Fruit fly (Drosophila melanogaster) whole organism, embryonic: Measurements from ENCODE around the gene CG17329.

ENCODE experiments used
- Atf-2 ChIP-seq: fragments of 200-800 bp; sonication (Bioruptor generic); optimal IDR thresholded peaks from 2 replicates; lab custom pipeline; 2016; ENCODE audit warnings: missing biosample characterization, missing genetic modification characterization
- BEAF-32 ChIP-seq: fragments of 200-800 bp; sonication (Bioruptor generic); optimal IDR thresholded peaks from 3 replicates; lab custom pipeline; 2017; ENCODE audit warnings: missing biosample characterization, missing genetic modification characterization, mild to moderate bottlenecking, moderate library complexity, missing genetic modification reagents
- CG10209 ChIP-seq: fragments of 200-800 bp; sonication (Bioruptor generic); optimal IDR thresholded peaks from 3 replicates; lab custom pipeline; 2017; ENCODE audit warnings: missing biosample characterization, mild to moderate bottlenecking, missing genetic modification characterization, missing genetic modification reagents
- CG10543 ChIP-seq: fragments of 200-800 bp; sonication (Bioruptor generic); optimal IDR thresholded peaks from 3 replicates; lab custom pipeline; 2017; ENCODE audit warnings: missing biosample characterization, mild to moderate bottlenecking, missing genetic modification characterization, moderate library complexity
- CG12299 ChIP-seq: fragments of 200-800 bp; sonication (Bioruptor generic); optimal IDR thresholded peaks from 2 replicates; lab custom pipeline; 2018; ENCODE audit warnings: missing biosample characterization, mild to moderate bottlenecking, missing genetic modification characterization
- CG15514 ChIP-seq: fragments of 200-800 bp; sonication (Bioruptor generic); optimal IDR thresholded peaks from 3 replicates; lab custom pipeline; 2017; ENCODE audit warnings: missing biosample characterization, missing genetic modification characterization, mild to moderate bottlenecking, moderate library complexity, missing genetic modification reagents
- CG17385 ChIP-seq: fragments of 200-800 bp; sonication (Bioruptor generic); optimal IDR thresholded peaks from 3 replicates; lab custom pipeline; 2018; ENCODE audit warnings: missing biosample characterization, mild to moderate bottlenecking, missing genetic modification characterization
- CG17568 ChIP-seq: fragments of 200-800 bp; sonication (Bioruptor generic); optimal IDR thresholded peaks from 2 replicates; lab custom pipeline; 2018; ENCODE audit warnings: missing biosample characterization, mild to moderate bottlenecking, missing genetic modification characterization, moderate library complexity
- CG18476 ChIP-seq: fragments of 200-800 bp; sonication (Bioruptor generic); optimal IDR thresholded peaks from 2 replicates; lab custom pipeline; 2016; ENCODE audit warnings: missing biosample characterization, mild to moderate bottlenecking, missing genetic modification characterization
- CG2199 ChIP-seq: fragments of 200-800 bp; sonication (Bioruptor generic); IDR thresholded peaks from 3 replicates; pipeline ENCODE4 v1.3.6; 2022; ENCODE audit warnings: missing biosample characterization, missing genetic modification characterization
- CG2678 ChIP-seq: fragments of 200-800 bp; sonication (Bioruptor generic); optimal IDR thresholded peaks from 3 replicates; lab custom pipeline; 2019; ENCODE audit warnings: missing biosample characterization, mild to moderate bottlenecking, missing genetic modification characterization, moderate library complexity
- CG30020 ChIP-seq: fragments of 200-800 bp; optimal IDR thresholded peaks from 2 replicates; lab custom pipeline; 2019; ENCODE audit warnings: missing biosample characterization, mild to moderate bottlenecking, missing genetic modification characterization, moderate library complexity
- CG30431 ChIP-seq: fragments of 200-800 bp; sonication (Bioruptor generic); optimal IDR thresholded peaks from 2 replicates; lab custom pipeline; 2017; ENCODE audit warnings: missing biosample characterization, missing genetic modification characterization
- CG3281 ChIP-seq: fragments of 200-800 bp; sonication (Bioruptor generic); optimal IDR thresholded peaks from 3 replicates; lab custom pipeline; 2017; ENCODE audit warnings: missing biosample characterization, mild to moderate bottlenecking, missing genetic modification characterization
- CG33557 ChIP-seq: fragments of 200-800 bp; sonication (Bioruptor generic); optimal IDR thresholded peaks from 2 replicates; lab custom pipeline; 2019; ENCODE audit warnings: missing biosample characterization, mild to moderate bottlenecking, missing genetic modification characterization, moderate library complexity
- CG3407 ChIP-seq: fragments of 200-800 bp; sonication (Bioruptor generic); optimal IDR thresholded peaks from 2 replicates; lab custom pipeline; 2018; ENCODE audit warnings: missing biosample characterization, mild to moderate bottlenecking, missing genetic modification characterization
- CG4282 ChIP-seq: fragments of 200-800 bp; sonication (Bioruptor generic); optimal IDR thresholded peaks from 2 replicates; lab custom pipeline; 2016; ENCODE audit warnings: missing biosample characterization, missing genetic modification characterization
- CG4328 ChIP-seq: fragments of 200-800 bp; sonication (Bioruptor generic); optimal IDR thresholded peaks from 3 replicates; lab custom pipeline; 2017; ENCODE audit warnings: missing biosample characterization, missing genetic modification reagents, missing genetic modification characterization
- CG6272 ChIP-seq: fragments of 200-800 bp; sonication (Bioruptor generic); IDR thresholded peaks from 2 replicates; pipeline ENCODE4 v1.3.6; 2022; ENCODE audit warnings: missing biosample characterization, missing genetic modification characterization
- CG7271 ChIP-seq: fragments of 200-800 bp; sonication (Bioruptor generic); optimal IDR thresholded peaks from 2 replicates; lab custom pipeline; 2018; ENCODE audit warnings: missing biosample characterization, mild to moderate bottlenecking, missing genetic modification characterization, moderate library complexity
- CG7357 ChIP-seq: fragments of 200-800 bp; sonication (Bioruptor generic); IDR thresholded peaks from 3 replicates; pipeline ENCODE4 v1.3.6; 2022; ENCODE audit warnings: missing biosample characterization, missing genetic modification characterization
- CG7556 ChIP-seq: fragments of 200-800 bp; sonication (Bioruptor generic); optimal IDR thresholded peaks from 2 replicates; lab custom pipeline; 2017; ENCODE audit warnings: missing biosample characterization, mild to moderate bottlenecking, missing genetic modification characterization
- CG7745 ChIP-seq: fragments of 200-800 bp; sonication (Bioruptor generic); optimal IDR thresholded peaks from 2 replicates; lab custom pipeline; 2018; ENCODE audit warnings: missing biosample characterization, mild to moderate bottlenecking, missing genetic modification characterization, moderate library complexity
- CG8944 ChIP-seq: fragments of 200-800 bp; sonication (Bioruptor generic); optimal IDR thresholded peaks from 3 replicates; lab custom pipeline; 2016; ENCODE audit warnings: missing biosample characterization, missing genetic modification characterization
- CkIIα-i1 ChIP-seq: fragments of 200-800 bp; sonication (Bioruptor generic); IDR thresholded peaks from 2 replicates; pipeline ENCODE4 v1.3.6; 2022; ENCODE audit warnings: missing biosample characterization, missing genetic modification characterization
- Dad ChIP-seq: fragments of 200-800 bp; sonication (Bioruptor generic); optimal IDR thresholded peaks from 3 replicates; lab custom pipeline; 2016; ENCODE audit warnings: missing biosample characterization, missing genetic modification characterization
- Hr78 ChIP-seq, 2 experiments: fragments of 200-800 bp in 1 of 2; fragments of >200 bp in 1 of 2; sonication (Bioruptor generic) in 1 of 2; optimal IDR thresholded peaks; 2 replicates each; lab custom pipeline; 2017 to 2019; ENCODE audit warnings: missing biosample characterization in 2 of 2, missing genetic modification characterization in 2 of 2, mild to moderate bottlenecking in 1 of 2, moderate library complexity in 1 of 2
- Mad ChIP-seq: fragments of 200-800 bp; sonication (Bioruptor generic); optimal IDR thresholded peaks from 2 replicates; lab custom pipeline; 2016; ENCODE audit warnings: missing biosample characterization, missing genetic modification characterization
- Max ChIP-seq: fragments of 200-800 bp; sonication (Bioruptor generic); optimal IDR thresholded peaks from 2 replicates; lab custom pipeline; 2016; ENCODE audit warnings: missing biosample characterization, mild to moderate bottlenecking, missing genetic modification characterization
- Mes4 ChIP-seq: fragments of 200-800 bp; sonication (Bioruptor generic); optimal IDR thresholded peaks from 2 replicates; lab custom pipeline; 2016; ENCODE audit warnings: missing biosample characterization, missing genetic modification characterization
- Oli ChIP-seq: fragments of 200-800 bp; sonication (Bioruptor generic); optimal IDR thresholded peaks from 2 replicates; lab custom pipeline; 2018; ENCODE audit warnings: missing biosample characterization, mild to moderate bottlenecking, missing genetic modification characterization, moderate library complexity
- Spps ChIP-seq: fragments of 200-800 bp; sonication (Bioruptor generic); optimal IDR thresholded peaks from 2 replicates; lab custom pipeline; 2018; ENCODE audit warnings: missing biosample characterization, mild to moderate bottlenecking, missing genetic modification characterization
- Sry-β ChIP-seq: fragments of 200-800 bp; sonication (Bioruptor generic); optimal IDR thresholded peaks from 2 replicates; lab custom pipeline; 2018; ENCODE audit warnings: missing biosample characterization, mild to moderate bottlenecking, missing genetic modification characterization, moderate library complexity
- chif ChIP-seq, 2 experiments: fragments of 200-800 bp; sonication (Bioruptor generic); optimal IDR thresholded peaks; 3 replicates each; lab custom pipeline; 2016; ENCODE audit warnings: missing biosample characterization in 2 of 2, missing genetic modification characterization in 2 of 2
- dati ChIP-seq: fragments of 200-800 bp; sonication (Bioruptor generic); IDR thresholded peaks from 2 replicates; pipeline ENCODE4 v1.3.6; 2022; ENCODE audit warnings: missing biosample characterization, missing genetic modification characterization
- disco-r ChIP-seq: fragments of 200-800 bp; sonication (Bioruptor generic); optimal IDR thresholded peaks from 2 replicates; lab custom pipeline; 2016; ENCODE audit warnings: missing biosample characterization, missing genetic modification characterization
- dmrt11E ChIP-seq: fragments of 200-800 bp; sonication (Bioruptor generic); optimal IDR thresholded peaks from 3 replicates; lab custom pipeline; 2018; ENCODE audit warnings: missing biosample characterization, mild to moderate bottlenecking, missing genetic modification characterization, moderate library complexity
- gcm ChIP-seq: fragments of 200-800 bp; sonication (Bioruptor generic); optimal IDR thresholded peaks from 2 replicates; lab custom pipeline; 2019; ENCODE audit warnings: missing biosample characterization, mild to moderate bottlenecking, missing genetic modification characterization, moderate library complexity
- inv ChIP-seq: fragments of 200-800 bp; sonication (Bioruptor generic); IDR thresholded peaks from 2 replicates; pipeline ENCODE4 v1.3.6; 2022; ENCODE audit warnings: missing biosample characterization, missing genetic modification characterization; ENCODE audit not compliant: partially characterized antibody
- kah ChIP-seq: fragments of 200-800 bp; sonication (Bioruptor generic); optimal IDR thresholded peaks from 2 replicates; lab custom pipeline; 2018; ENCODE audit warnings: missing biosample characterization, mild to moderate bottlenecking, missing genetic modification characterization
- lmd ChIP-seq: fragments of 200-800 bp; sonication (Bioruptor generic); IDR thresholded peaks from 2 replicates; pipeline ENCODE4 v1.3.6; 2022; ENCODE audit warnings: missing biosample characterization, missing genetic modification characterization
- nmo ChIP-seq: fragments of 200-800 bp; sonication (Bioruptor generic); optimal IDR thresholded peaks from 2 replicates; lab custom pipeline; 2018; ENCODE audit warnings: missing biosample characterization, mild to moderate bottlenecking, missing genetic modification characterization, moderate library complexity
- org-1 ChIP-seq: fragments of 200-800 bp; sonication (Bioruptor generic); optimal IDR thresholded peaks from 2 replicates; lab custom pipeline; 2017; ENCODE audit warnings: missing biosample characterization, missing genetic modification characterization
- psq ChIP-seq: fragments of 200-800 bp; sonication (Bioruptor generic); optimal IDR thresholded peaks from 2 replicates; lab custom pipeline; 2017; ENCODE audit warnings: missing biosample characterization, missing genetic modification characterization
- ro ChIP-seq: fragments of 200-800 bp; sonication (Bioruptor generic); IDR thresholded peaks from 2 replicates; pipeline ENCODE4 v1.3.6; 2022; ENCODE audit warnings: missing biosample characterization, missing genetic modification characterization
- sc ChIP-seq, 3 experiments: fragments of >200 bp in 2 of 3; fragments of 200-800 bp in 1 of 3; sonication (Bioruptor generic) in 1 of 3; optimal IDR thresholded peaks; 2 replicates in 2 of 3; 3 replicates in 1 of 3; lab custom pipeline; 2017; ENCODE audit warnings: mild to moderate bottlenecking in 1 of 3, missing biosample characterization in 1 of 3, missing genetic modification characterization in 1 of 3, missing genetic modification reagents in 1 of 3
- wor ChIP-seq: fragments of 200-800 bp; sonication (Bioruptor generic); IDR thresholded peaks from 2 replicates; pipeline ENCODE4 v1.3.6; 2022; ENCODE audit warnings: missing biosample characterization, missing genetic modification characterization
- zf30C ChIP-seq: fragments of 200-800 bp; sonication (Bioruptor generic); optimal IDR thresholded peaks from 3 replicates; lab custom pipeline; 2018; ENCODE audit warnings: missing biosample characterization, mild to moderate bottlenecking, missing genetic modification characterization

Gene CG17329

dm6 chr2L:16286360-16287005 is 4.6 kb upstream of the CG17329 start (continued):
- peak; percentile 49 for TF ChIP-seq BEAF-32
- TF ChIP-seq psq = peak; percentile 77
- TF ChIP-seq dati (GFP tag; lab: Robert Waterston, UW) = no peak
- peak; percentile 73; the same call in 1 of the 3 replicates for TF ChIP-seq CG7357 (GFP tag; lab: Robert Waterston, UW)
- peak; percentile 81 for TF ChIP-seq CG7556
- peak; percentile 49 for TF ChIP-seq CG17568 (GFP tag; lab: Kevin White, UChicago)
- TF ChIP-seq disco-r (GFP tag; lab: Kevin White, UChicago) = peak; percentile 61
- peak; percentile 77 for TF ChIP-seq Spps (tag; lab: Kevin White, UChicago)
- no peak for TF ChIP-seq lmd (GFP tag; lab: Robert Waterston, UW)
- TF ChIP-seq sc (optimal IDR thresholded peaks at IDR 0.05; lab: Kevin White, UChicago) = no peak
- peak; percentile 68 for TF ChIP-seq sc (GFP tag; optimal IDR thresholded peaks at IDR 0.05; lab: Kevin White, UChicago)
- TF ChIP-seq ro (GFP tag; lab: Robert Waterston, UW) = no peak
- TF ChIP-seq CG18476 (GFP tag; lab: Kevin White, UChicago) = peak; percentile 78
- TF ChIP-seq nmo (GFP tag; lab: Kevin White, UChicago) = peak; percentile 83
- TF ChIP-seq CG4328 = peak; percentile 71
- TF ChIP-seq Mad (GFP tag; lab: Kevin White, UChicago) = peak; percentile 79
- TF ChIP-seq CG4282 (GFP tag; lab: Kevin White, UChicago) = peak; percentile 58
- peak; percentile 68 for TF ChIP-seq CG12299 (tag; lab: Kevin White, UChicago)
- no peak for TF ChIP-seq CkIIα-i1 (GFP tag; lab: Robert Waterston, UW)
- no peak for TF ChIP-seq wor (GFP tag; lab: Robert Waterston, UW)
- peak; percentile 71 for TF ChIP-seq CG10543 (GFP tag; lab: Kevin White, UChicago)
- TF ChIP-seq CG30020 (tag; lab: Kevin White, UChicago) = peak; percentile 32
- no peak for TF ChIP-seq zf30C (GFP tag; lab: Kevin White, UChicago)
- peak; percentile 19 for TF ChIP-seq Atf-2 (GFP tag; lab: Kevin White, UChicago)
- peak; percentile 83 for TF ChIP-seq CG15514 (GFP tag; lab: Kevin White, UChicago)
- TF ChIP-seq dmrt11E = peak; percentile 81
- peak; percentile 72 for TF ChIP-seq Mes4
- TF ChIP-seq Hr78 (GFP tag; optimal IDR thresholded peaks at IDR 0.05; lab: Kevin White, UChicago) = peak in 1 of 2 experiments; percentile 37
- peak; percentile 74 for TF ChIP-seq org-1 (GFP tag; lab: Kevin White, UChicago)
- peak; percentile 53 for TF ChIP-seq CG8944 (GFP tag; lab: Kevin White, UChicago)
- TF ChIP-seq CG2199 (GFP tag; lab: Robert Waterston, UW) = no peak
- peak; percentile 15 for TF ChIP-seq CG7745 (tag; lab: Kevin White, UChicago)
- peak; percentile 84 for TF ChIP-seq Dad (GFP tag; lab: Kevin White, UChicago)
- peak; percentile 88 for TF ChIP-seq CG10209 (GFP tag; lab: Kevin White, UChicago)
- peak; percentile 70 for TF ChIP-seq CG3407 (GFP tag; lab: Kevin White, UChicago)
- TF ChIP-seq CG6272 (GFP tag; lab: Robert Waterston, UW) = peak; percentile 72
- peak; percentile 78 for TF ChIP-seq gcm (GFP tag; lab: Kevin White, UChicago)
- peak; percentile 92 for TF ChIP-seq CG3281 (GFP tag; lab: Kevin White, UChicago)
- peak; percentile 55 for TF ChIP-seq CG30431 (GFP tag; lab: Kevin White, UChicago)
- TF ChIP-seq Max = peak; percentile 66
- TF ChIP-seq CG7271 (tag; lab: Kevin White, UChicago) = peak; percentile 50
- peak; percentile 14 for TF ChIP-seq kah (GFP tag; lab: Kevin White, UChicago)
- peak; percentile 91 for TF ChIP-seq CG2678 (tag; lab: Kevin White, UChicago)
- peak; percentile 39 for TF ChIP-seq CG33557 (GFP tag; lab: Kevin White, UChicago)
- no peak for TF ChIP-seq inv
- TF ChIP-seq chif (GFP tag; optimal IDR thresholded peaks at IDR 0.05; lab: Kevin White, UChicago) = peak; percentile 43 to 74
- TF ChIP-seq Sry-β = peak; percentile 86
- TF ChIP-seq CG17385 (GFP tag; lab: Kevin White, UChicago) = peak; percentile 74
- peak; percentile 89 for TF ChIP-seq Oli
